Fruit fly (Drosophila melanogaster) whole organism, pupa: ENCODE data around the gene Ccz1.

Source experiments
- CG12605 ChIP-seq: fragments of 200-800 bp; sonication (Bioruptor generic); IDR thresholded peaks from 2 replicates; pipeline ENCODE4 v1.3.6; 2022; ENCODE audit warnings: missing biosample characterization, missing genetic modification characterization
- CG13204 ChIP-seq: fragments of 200-800 bp; sonication (Bioruptor generic); optimal IDR thresholded peaks from 2 replicates; lab custom pipeline; 2018; ENCODE audit warnings: missing biosample characterization, mild to moderate bottlenecking, missing genetic modification characterization, moderate library complexity
- CG32121 ChIP-seq: fragments of 200-800 bp; sonication (Bioruptor generic); IDR thresholded peaks from 2 replicates; pipeline ENCODE4 v1.3.6; 2022; ENCODE audit warnings: missing biosample characterization, missing genetic modification characterization
- CG34367 ChIP-seq: fragments of 200-800 bp; sonication (Bioruptor generic); optimal IDR thresholded peaks from 2 replicates; lab custom pipeline; 2018; ENCODE audit warnings: missing biosample characterization, mild to moderate bottlenecking, missing genetic modification characterization
- CG4496 ChIP-seq: fragments of 200-800 bp; sonication (Bioruptor generic); IDR thresholded peaks from 3 replicates; pipeline ENCODE4 v1.3.6; 2022; ENCODE audit warnings: missing biosample characterization, missing genetic modification characterization
- CG8159 ChIP-seq: fragments of 200-800 bp; sonication (Bioruptor generic); optimal IDR thresholded peaks from 3 replicates; lab custom pipeline; 2018; ENCODE audit warnings: missing biosample characterization, mild to moderate bottlenecking, missing genetic modification characterization, moderate library complexity
- CG8301 ChIP-seq: fragments of 200-800 bp; sonication (Bioruptor generic); optimal IDR thresholded peaks from 2 replicates; lab custom pipeline; 2018; ENCODE audit warnings: missing biosample characterization, mild to moderate bottlenecking, missing genetic modification characterization
- D1 ChIP-seq: fragments of 200-800 bp; sonication (Bioruptor generic); optimal IDR thresholded peaks from 2 replicates; lab custom pipeline; 2018; ENCODE audit warnings: missing biosample characterization, mild to moderate bottlenecking, missing genetic modification characterization, moderate library complexity
- EcR ChIP-seq: fragments of 200-800 bp; sonication (Bioruptor generic); optimal IDR thresholded peaks from 3 replicates; lab custom pipeline; 2019; ENCODE audit warnings: missing biosample characterization, missing genetic modification characterization, mild to moderate bottlenecking, moderate library complexity, missing genetic modification reagents
- Ets98B ChIP-seq: fragments of 200-800 bp; sonication (Bioruptor generic); IDR thresholded peaks from 2 replicates; pipeline ENCODE4 v1.3.6; 2022; ENCODE audit warnings: missing biosample characterization, missing genetic modification characterization
- fd96Ca ChIP-seq: fragments of 200-800 bp; sonication (Bioruptor generic); IDR thresholded peaks from 3 replicates; pipeline ENCODE4 v1.3.6; 2022; ENCODE audit warnings: missing biosample characterization, missing genetic modification characterization
- rn ChIP-seq: fragments of 200-800 bp; sonication (Bioruptor generic); IDR thresholded peaks from 2 replicates; pipeline ENCODE4 v1.3.6; 2022; ENCODE audit warnings: missing biosample characterization, missing genetic modification characterization

dm6 chr3L:3875004-3875403 lies 24.0 kb downstream of the Ccz1 start:
- TF ChIP-seq EcR (GFP tag; lab: Kevin White, UChicago) = no peak
- no peak for TF ChIP-seq fd96Ca (GFP tag; lab: Robert Waterston, UW)
- TF ChIP-seq CG13204 (GFP tag; lab: Kevin White, UChicago) = no peak
- no peak for TF ChIP-seq CG34367
- no peak for TF ChIP-seq Ets98B
- TF ChIP-seq CG32121 = no peak
- no peak for TF ChIP-seq CG8301
- no peak for TF ChIP-seq CG4496 (GFP tag; lab: Robert Waterston, UW)
- no peak for TF ChIP-seq rn (GFP tag; lab: Robert Waterston, UW)
- TF ChIP-seq CG8159 (tag; lab: Kevin White, UChicago) = no peak
- no peak for TF ChIP-seq CG12605 (GFP tag; lab: Robert Waterston, UW)
- no peak for TF ChIP-seq D1
